Fruit fly (Drosophila melanogaster): ENCODE results near the gene CG12522.
A peak's percentile ranks its signal among the peaks of the same experiment; 100 is the strongest.

- TF ChIP-seq dsf (GFP tag; optimal IDR thresholded peaks at IDR 0.05; ENCODE audit: borderline replicate concordance) (peak; percentile 60), psq (GFP tag; optimal IDR thresholded peaks at IDR 0.05) (peak; percentile 75), CG32264 (GFP tag; optimal IDR thresholded peaks at IDR 0.05) (no peak), Dif (GFP tag; optimal IDR thresholded peaks at IDR 0.05; ENCODE audit: partially characterized antibody) (no peak), br (GFP tag; optimal IDR thresholded peaks at IDR 0.05) (peak; percentile 66), sv (GFP tag; optimal IDR thresholded peaks at IDR 0.05) (peak; percentile 69), Myc (optimal IDR thresholded peaks at IDR 0.05) (peak; percentile 2), Hr78 (GFP tag; optimal IDR thresholded peaks at IDR 0.05) (no peak), CG9705 (GFP tag; optimal IDR thresholded peaks at IDR 0.05) (peak; percentile 29), foxo (GFP tag; optimal IDR thresholded peaks at IDR 0.05) (peak in 1 of 2 experiments; percentile 78), lola (GFP tag; optimal IDR thresholded peaks at IDR 0.05) (no peak), CrebA (GFP tag; optimal IDR thresholded peaks at IDR 0.05; ENCODE audit: borderline replicate concordance) (no peak)
Observed at dm6 chr3L:11093046-11093520, 15.0 kb upstream of the CG12522 start, which contains the start of gene JIL-1.

All from whole organism, wandering third instar larva.